Comparison of ENCODE assay signal across 5 fruit fly cellular contexts in genomic region chr3R:6008202-6009062, dm6.
A peak's percentile ranks its signal among the peaks of the same experiment; 100 is the strongest.
TF ChIP-seq lines count a peak whose summit lies in the region.

TSS of gene Rm62 (minus strand) at chr3R:6008579.

- TF ChIP-seq CTCF in whole organism, embryonic (GFP tag; optimal IDR thresholded peaks at IDR 0.05; lab: Kevin White, UChicago) = peak; percentile 22

TF ChIP-seq in whole organism, adult, 20 proteins besides CTCF, POLR2A, EP300 and RAD21 (continues in another document):
- TF ChIP-seq CG5204 (GFP tag; optimal IDR thresholded peaks at IDR 0.05; lab: Kevin White, UChicago) (no peak), Clk (GFP tag; optimal IDR thresholded peaks at IDR 0.05; lab: Kevin White, UChicago) (no peak), cnc (optimal IDR thresholded peaks at IDR 0.05; lab: Kevin White, UChicago) (no peak), tj (GFP tag; optimal IDR thresholded peaks at IDR 0.05; lab: Kevin White, UChicago) (peak; percentile 9), kay (GFP tag; lab: Kevin White, UChicago; ENCODE audit: borderline replicate concordance) (no peak), CG33017 (tag; optimal IDR thresholded peaks at IDR 0.05; lab: Kevin White, UChicago) (no peak), Crg-1 (GFP tag; optimal IDR thresholded peaks at IDR 0.05; lab: Kevin White, UChicago) (no peak), CG11617 (GFP tag; optimal IDR thresholded peaks at IDR 0.05; lab: Kevin White, UChicago) (peak; percentile 8), Mnt (GFP tag; optimal IDR thresholded peaks at IDR 0.05; lab: Kevin White, UChicago) (no peak), CG7101 (tag; optimal IDR thresholded peaks at IDR 0.05; lab: Kevin White, UChicago) (peak; percentile 39), CG14711 (tag; optimal IDR thresholded peaks at IDR 0.05; lab: Kevin White, UChicago) (no peak), CG1620 (GFP tag; optimal IDR thresholded peaks at IDR 0.05; lab: Kevin White, UChicago) (no peak), CG12768 (GFP tag; optimal IDR thresholded peaks at IDR 0.05; lab: Kevin White, UChicago) (no peak), Hr96 (GFP tag; optimal IDR thresholded peaks at IDR 0.05; lab: Kevin White, UChicago) (no peak), CG7045 (GFP tag; optimal IDR thresholded peaks at IDR 0.05; lab: Kevin White, UChicago) (no peak), pad (GFP tag; optimal IDR thresholded peaks at IDR 0.05; lab: Kevin White, UChicago) (peak; percentile 97), ovo (GFP tag; optimal IDR thresholded peaks at IDR 0.05; lab: Kevin White, UChicago) (no peak), toe (GFP tag; optimal IDR thresholded peaks at IDR 0.05; lab: Kevin White, UChicago) (no peak), bab1 (GFP tag; optimal IDR thresholded peaks at IDR 0.05; lab: Kevin White, UChicago) (peak; percentile 45)

TF ChIP-seq in whole organism, embryonic, 481 proteins besides CTCF, POLR2A, EP300 and RAD21 (continues in another document):
- peak; percentile 40 for TF ChIP-seq CG10431 (GFP tag; optimal IDR thresholded peaks at IDR 0.05; lab: Kevin White, UChicago)
- TF ChIP-seq CG15269 (tag; optimal IDR thresholded peaks at IDR 0.05; lab: Kevin White, UChicago) = peak; percentile 18
- TF ChIP-seq CG34376 (GFP tag; optimal IDR thresholded peaks at IDR 0.05; lab: Kevin White, UChicago) = peak; percentile 56
- peak; percentile 66 for TF ChIP-seq CG2116 (GFP tag; optimal IDR thresholded peaks at IDR 0.05; lab: Kevin White, UChicago)
- no peak for TF ChIP-seq CG10565 (GFP tag; optimal IDR thresholded peaks at IDR 0.05; lab: Kevin White, UChicago)
- no peak for TF ChIP-seq Poxn (GFP tag; IDR thresholded peaks at IDR 0.05; lab: Robert Waterston, UW)
- TF ChIP-seq CG1603 (tag; optimal IDR thresholded peaks at IDR 0.05; lab: Kevin White, UChicago) = peak; percentile 44
- peak; percentile 66; the same call in 1 of the 2 replicates for TF ChIP-seq bbx (GFP tag; IDR thresholded peaks at IDR 0.05; lab: Robert Waterston, UW; ENCODE audit: partially characterized antibody)
- peak; percentile 4 for TF ChIP-seq CG13296 (GFP tag; optimal IDR thresholded peaks at IDR 0.05; lab: Kevin White, UChicago)
- no peak for TF ChIP-seq schlank (tag; optimal IDR thresholded peaks at IDR 0.05; lab: Kevin White, UChicago)
- peak; percentile 76 for TF ChIP-seq pzg (GFP tag; optimal IDR thresholded peaks at IDR 0.05; lab: Kevin White, UChicago)
- peak; percentile 21; the same call in 1 of the 2 replicates for TF ChIP-seq CG9932 (GFP tag; IDR thresholded peaks at IDR 0.05; lab: Robert Waterston, UW)
- TF ChIP-seq tx (GFP tag; optimal IDR thresholded peaks at IDR 0.05; lab: Kevin White, UChicago) = no peak
- peak; percentile 32 for TF ChIP-seq CG1233 (GFP tag; optimal IDR thresholded peaks at IDR 0.05; lab: Kevin White, UChicago)
- TF ChIP-seq CG6654 (GFP tag; optimal IDR thresholded peaks at IDR 0.05; lab: Kevin White, UChicago) = no peak
- TF ChIP-seq repo (GFP tag; optimal IDR thresholded peaks at IDR 0.05; lab: Kevin White, UChicago) = no peak
- TF ChIP-seq tap (tag; optimal IDR thresholded peaks at IDR 0.05; lab: Kevin White, UChicago) = peak; percentile 22
- no peak for TF ChIP-seq CG4854 (GFP tag; optimal IDR thresholded peaks at IDR 0.05; lab: Kevin White, UChicago)

TF ChIP-seq in whole organism, prepupa, 60 proteins besides CTCF, POLR2A, EP300 and RAD21 (continues in another document):
- TF ChIP-seq CG10669 (GFP tag; optimal IDR thresholded peaks at IDR 0.05; lab: Kevin White, UChicago) = no peak
- no peak for TF ChIP-seq Eip93F (GFP tag; optimal IDR thresholded peaks at IDR 0.05; lab: Kevin White, UChicago)
- no peak for TF ChIP-seq Smox (GFP tag; optimal IDR thresholded peaks at IDR 0.05; lab: Kevin White, UChicago)
- no peak for TF ChIP-seq achi (GFP tag; optimal IDR thresholded peaks at IDR 0.05; lab: Kevin White, UChicago)
- no peak for TF ChIP-seq net (GFP tag; optimal IDR thresholded peaks at IDR 0.05; lab: Kevin White, UChicago)
- TF ChIP-seq CG10631 (GFP tag; optimal IDR thresholded peaks at IDR 0.05; lab: Kevin White, UChicago) = no peak
- no peak for TF ChIP-seq Gug (GFP tag; IDR thresholded peaks at IDR 0.05; lab: Robert Waterston, UW)
- no peak for TF ChIP-seq Eip75B (GFP tag; optimal IDR thresholded peaks at IDR 0.05; lab: Kevin White, UChicago)
- TF ChIP-seq dsx (GFP tag; optimal IDR thresholded peaks at IDR 0.05; lab: Kevin White, UChicago; ENCODE audit: poor library complexity, severe bottlenecking) = peak; percentile 0
- TF ChIP-seq vri (GFP tag; optimal IDR thresholded peaks at IDR 0.05; lab: Kevin White, UChicago) = peak; percentile 43
- no peak for TF ChIP-seq cyc (GFP tag; optimal IDR thresholded peaks at IDR 0.05; lab: Kevin White, UChicago)
- TF ChIP-seq CG11902 (GFP tag; optimal IDR thresholded peaks at IDR 0.05; lab: Kevin White, UChicago) = no peak
- no peak for TF ChIP-seq pdm3 (GFP tag; optimal IDR thresholded peaks at IDR 0.05; lab: Kevin White, UChicago)
- TF ChIP-seq svp (GFP tag; lab: Kevin White, UChicago) = peak; percentile 75
- TF ChIP-seq CG8319 (GFP tag; optimal IDR thresholded peaks at IDR 0.05; lab: Kevin White, UChicago) = no peak
- TF ChIP-seq Hr39 (GFP tag; optimal IDR thresholded peaks at IDR 0.05; lab: Kevin White, UChicago) = no peak
- peak; percentile 25 for TF ChIP-seq esn (GFP tag; optimal IDR thresholded peaks at IDR 0.05; lab: Kevin White, UChicago)
- no peak for TF ChIP-seq acj6 (GFP tag; optimal IDR thresholded peaks at IDR 0.05; lab: Kevin White, UChicago)
- TF ChIP-seq salr (GFP tag; optimal IDR thresholded peaks at IDR 0.05; lab: Kevin White, UChicago) = no peak
- no peak for TF ChIP-seq CG4318 (GFP tag; optimal IDR thresholded peaks at IDR 0.05; lab: Kevin White, UChicago)
- no peak for TF ChIP-seq Sox14 (GFP tag; optimal IDR thresholded peaks at IDR 0.05; lab: Kevin White, UChicago)

TF ChIP-seq in whole organism, pupa, 21 proteins besides CTCF, POLR2A, EP300 and RAD21:
- TF ChIP-seq Pif1B (GFP tag; optimal IDR thresholded peaks at IDR 0.05; lab: Kevin White, UChicago) (no peak), rn (GFP tag; IDR thresholded peaks at IDR 0.05; lab: Robert Waterston, UW) (no peak), CG4496 (GFP tag; IDR thresholded peaks at IDR 0.05; lab: Robert Waterston, UW) (peak; percentile 62; the same call in 2 of the 3 replicates), CG14655 (GFP tag; optimal IDR thresholded peaks at IDR 0.05; lab: Kevin White, UChicago) (peak; percentile 18)
TF ChIP-seq in whole organism, pupa: peak in this region for 2.

TF ChIP-seq in whole organism, wandering third instar larva, 38 proteins besides CTCF, POLR2A, EP300 and RAD21:
- peak; percentile 15 for TF ChIP-seq HLH106 (tag; optimal IDR thresholded peaks at IDR 0.05; lab: Kevin White, UChicago)
- no peak for TF ChIP-seq Rel (GFP tag; optimal IDR thresholded peaks at IDR 0.05; lab: Kevin White, UChicago)
- TF ChIP-seq Rel (tag; optimal IDR thresholded peaks at IDR 0.05; lab: Kevin White, UChicago) = peak; percentile 41
- peak; percentile 28 for TF ChIP-seq Sp1 (GFP tag; optimal IDR thresholded peaks at IDR 0.05; lab: Kevin White, UChicago)
- TF ChIP-seq CG32264 (GFP tag; optimal IDR thresholded peaks at IDR 0.05; lab: Kevin White, UChicago) = no peak
